Worm (Caenorhabditis elegans) whole organism, L2 larva: ENCODE measurements around the gene alkb-7.

Source experiments
- F13H6.1 ChIP-seq: sonication (generic microtip); optimal IDR thresholded peaks from 2 replicates; lab custom pipeline; 2016; ENCODE audit warnings: missing genetic modification characterization, missing compliant biosample characterization
- R02D3.7 ChIP-seq: fragments of 150-350 bp; optimal IDR thresholded peaks from 2 replicates; lab custom pipeline; 2014; ENCODE audit warnings: missing biosample characterization, missing genetic modification characterization
- ceh-82 ChIP-seq: fragments of 150-350 bp; optimal IDR thresholded peaks from 2 replicates; lab custom pipeline; 2014; ENCODE audit warnings: missing biosample characterization, missing genetic modification characterization
- egl-27 ChIP-seq: sonication (generic microtip); optimal IDR thresholded peaks from 3 replicates; lab custom pipeline; 2017; ENCODE audit warnings: missing biosample characterization, missing genetic modification reagents, missing genetic modification characterization
- elt-1 ChIP-seq: fragments of 150-350 bp; optimal IDR thresholded peaks from 2 replicates; lab custom pipeline; 2014; ENCODE audit warnings: missing biosample characterization, missing genetic modification characterization
- elt-3 ChIP-seq: sonication (generic microtip); optimal IDR thresholded peaks from 2 replicates; lab custom pipeline; 2017; ENCODE audit warnings: missing biosample characterization, missing genetic modification characterization
- lsy-2 ChIP-seq, 2 experiments: fragments of 150-350 bp in 1 of 2; sonication (generic microtip) in 1 of 2; optimal IDR thresholded peaks; 2 replicates each; lab custom pipeline; 2014 to 2017; ENCODE audit warnings: missing biosample characterization in 2 of 2, missing genetic modification characterization in 2 of 2
- mab-5 ChIP-seq: fragments of 150-350 bp; optimal IDR thresholded peaks from 2 replicates; lab custom pipeline; 2014; ENCODE audit warnings: missing biosample characterization, missing genetic modification characterization
- nhr-12 ChIP-seq: fragments of 150-350 bp; optimal IDR thresholded peaks from 2 replicates; lab custom pipeline; 2014; ENCODE audit warnings: missing biosample characterization, missing genetic modification characterization
- nhr-23 ChIP-seq: fragments of 150-350 bp; optimal IDR thresholded peaks from 2 replicates; lab custom pipeline; 2014; ENCODE audit warnings: missing biosample characterization, missing genetic modification reagents, missing genetic modification characterization
- unc-39 ChIP-seq: fragments of 150-350 bp; optimal IDR thresholded peaks from 2 replicates; lab custom pipeline; 2014; ENCODE audit warnings: missing biosample characterization, missing genetic modification characterization
- unc-62 ChIP-seq: fragments of 150-350 bp; optimal IDR thresholded peaks from 2 replicates; lab custom pipeline; 2014; ENCODE audit warnings: missing biosample characterization, missing genetic modification reagents, missing genetic modification characterization

- TF ChIP-seq F13H6.1 (tag; lab: Kevin White, UChicago) (no peak), R02D3.7 (tag; lab: Kevin White, UChicago) (no peak), elt-1 (no peak), ceh-82 (tag; lab: Kevin White, UChicago) (no peak), unc-62 (GFP tag; lab: Kevin White, UChicago) (no peak), unc-39 (tag; lab: Kevin White, UChicago) (no peak), mab-5 (tag; lab: Kevin White, UChicago) (no peak), elt-3 (no peak), nhr-12 (tag; lab: Kevin White, UChicago) (no peak), lsy-2 (tag; optimal IDR thresholded peaks at IDR 0.05; lab: Kevin White, UChicago) (no peak), egl-27 (tag; lab: Kevin White, UChicago) (no peak), nhr-23 (tag; lab: Kevin White, UChicago) (no peak)
Observed at ce11 chrII:12769947-12770346, 18.0 kb downstream of the alkb-7 start.
